Worm (Caenorhabditis elegans) whole organism, L3 larva: ENCODE results near the gene ZK287.1.
A peak's percentile ranks its signal among the peaks of the same experiment; 100 is the strongest.

ENCODE experiments used
- R02D3.7 ChIP-seq: fragments of 150-350 bp; optimal IDR thresholded peaks from 2 replicates; lab custom pipeline; 2014; ENCODE audit warnings: missing biosample characterization, missing genetic modification characterization
- aly-2 ChIP-seq: fragments of 150-350 bp; optimal IDR thresholded peaks from 2 replicates; lab custom pipeline; 2014; ENCODE audit warnings: missing biosample characterization, missing genetic modification characterization
- ama-1 ChIP-seq: fragments of 150-350 bp; optimal IDR thresholded peaks from 2 replicates; lab custom pipeline; 2018
- ceh-16 ChIP-seq: sonication (generic microtip); optimal IDR thresholded peaks from 2 replicates; lab custom pipeline; 2017; ENCODE audit warnings: missing biosample characterization, missing genetic modification characterization
- ceh-82 ChIP-seq: fragments of 150-350 bp; optimal IDR thresholded peaks from 2 replicates; lab custom pipeline; 2014; ENCODE audit warnings: missing biosample characterization, missing genetic modification characterization
- daf-12 ChIP-seq: fragments of 150-350 bp; optimal IDR thresholded peaks from 2 replicates; lab custom pipeline; 2014; ENCODE audit warnings: missing biosample characterization, missing genetic modification reagents, missing genetic modification characterization
- egl-5 ChIP-seq: fragments of 150-350 bp; optimal IDR thresholded peaks from 2 replicates; lab custom pipeline; 2017; ENCODE audit warnings: missing biosample characterization, missing genetic modification reagents, missing genetic modification characterization, inconsistent platforms
- elt-2 ChIP-seq: sonication (generic microtip); optimal IDR thresholded peaks from 2 replicates; lab custom pipeline; 2016; ENCODE audit warnings: missing genetic modification reagents, mild to moderate bottlenecking, missing genetic modification characterization, missing compliant biosample characterization
- elt-3 ChIP-seq, 3 experiments: fragments of 150-350 bp in 1 of 3; sonication (generic microtip) in 2 of 3; optimal IDR thresholded peaks; 2 replicates in 2 of 3; 4 replicates in 1 of 3; lab custom pipeline; 2014 to 2017; ENCODE audit warnings: missing biosample characterization in 3 of 3, missing genetic modification characterization in 3 of 3
- fkh-10 ChIP-seq: sonication (generic microtip); optimal IDR thresholded peaks from 2 replicates; lab custom pipeline; 2017; ENCODE audit warnings: missing biosample characterization, missing genetic modification reagents, missing genetic modification characterization
- fos-1 ChIP-seq: fragments of 150-350 bp; optimal IDR thresholded peaks from 2 replicates; lab custom pipeline; 2014; ENCODE audit warnings: missing biosample characterization, missing genetic modification characterization
- hmg-11 ChIP-seq: sonication (generic microtip); optimal IDR thresholded peaks from 2 replicates; lab custom pipeline; 2016; ENCODE audit warnings: missing genetic modification characterization, missing compliant biosample characterization
- lin-15B ChIP-seq: fragments of 150-350 bp; optimal IDR thresholded peaks from 2 replicates; lab custom pipeline; 2014; ENCODE audit warnings: missing biosample characterization, missing genetic modification characterization
- lin-39 ChIP-seq: fragments of 150-350 bp; optimal IDR thresholded peaks from 2 replicates; lab custom pipeline; 2018; ENCODE audit warnings: missing biosample characterization, missing genetic modification reagents, missing genetic modification characterization
- lsy-12 ChIP-seq: sonication (generic microtip); optimal IDR thresholded peaks from 2 replicates; lab custom pipeline; 2016; ENCODE audit warnings: mild to moderate bottlenecking, missing genetic modification characterization, missing compliant biosample characterization
- mdl-1 ChIP-seq: fragments of 150-350 bp; optimal IDR thresholded peaks from 2 replicates; lab custom pipeline; 2014; ENCODE audit warnings: missing biosample characterization, missing genetic modification characterization
- mml-1 ChIP-seq: fragments of 150-350 bp; sonication (generic microtip); optimal IDR thresholded peaks from 3 replicates; lab custom pipeline; 2014; ENCODE audit warnings: missing biosample characterization, missing genetic modification characterization
- nfya-1 ChIP-seq: sonication (generic microtip); optimal IDR thresholded peaks from 2 replicates; lab custom pipeline; 2017; ENCODE audit warnings: missing genetic modification characterization, mild to moderate bottlenecking, missing compliant biosample characterization, antibody characterized with exemption, moderate library complexity; ENCODE audit not compliant: insufficient read depth
- nhr-12 ChIP-seq: fragments of 150-350 bp; optimal IDR thresholded peaks from 2 replicates; lab custom pipeline; 2014; ENCODE audit warnings: missing biosample characterization, missing genetic modification characterization
- nhr-23 ChIP-seq: fragments of 150-350 bp; optimal IDR thresholded peaks from 2 replicates; lab custom pipeline; 2014; ENCODE audit warnings: missing biosample characterization, missing genetic modification reagents, missing genetic modification characterization
- nhr-237 ChIP-seq: fragments of 150-350 bp; optimal IDR thresholded peaks from 2 replicates; lab custom pipeline; 2014; ENCODE audit warnings: missing biosample characterization, missing genetic modification characterization
- nhr-25 ChIP-seq: sonication (generic microtip); optimal IDR thresholded peaks from 2 replicates; lab custom pipeline; 2017; ENCODE audit warnings: missing biosample characterization, missing genetic modification characterization
- nhr-43 ChIP-seq: sonication (generic microtip); optimal IDR thresholded peaks from 2 replicates; lab custom pipeline; 2016; ENCODE audit warnings: mild to moderate bottlenecking, missing genetic modification characterization, missing compliant biosample characterization; ENCODE audit not compliant: poor library complexity, severe bottlenecking
- pha-4 ChIP-seq: fragments of 150-350 bp; optimal IDR thresholded peaks from 2 replicates; lab custom pipeline; 2014; ENCODE audit warnings: missing biosample characterization, missing genetic modification reagents, missing genetic modification characterization
- pqm-1 ChIP-seq: fragments of 150-350 bp; optimal IDR thresholded peaks from 2 replicates; lab custom pipeline; 2017; ENCODE audit warnings: missing biosample characterization, missing genetic modification characterization, inconsistent platforms
- sea-2 ChIP-seq: fragments of 150-350 bp; sonication (generic microtip); optimal IDR thresholded peaks from 4 replicates; lab custom pipeline; 2014; ENCODE audit warnings: missing biosample characterization, missing genetic modification reagents, missing genetic modification characterization
- skn-1 ChIP-seq: fragments of 150-350 bp; optimal IDR thresholded peaks from 2 replicates; lab custom pipeline; 2014; ENCODE audit warnings: missing biosample characterization, missing genetic modification characterization
- snpc-4 ChIP-seq: fragments of 150-350 bp; optimal IDR thresholded peaks from 2 replicates; lab custom pipeline; 2014; ENCODE audit warnings: missing biosample characterization, missing genetic modification characterization
- tbx-2 ChIP-seq: sonication (generic microtip); optimal IDR thresholded peaks from 2 replicates; lab custom pipeline; 2016; ENCODE audit warnings: mild to moderate bottlenecking, missing genetic modification characterization, missing compliant biosample characterization
- zag-1 ChIP-seq: fragments of 150-350 bp; optimal IDR thresholded peaks from 2 replicates; lab custom pipeline; 2014; ENCODE audit warnings: missing biosample characterization, missing genetic modification characterization
- ztf-11 ChIP-seq: fragments of 150-350 bp; optimal IDR thresholded peaks from 2 replicates; lab custom pipeline; 2014; ENCODE audit warnings: missing biosample characterization, missing genetic modification characterization

The ZK287.1 gene

DNA sequence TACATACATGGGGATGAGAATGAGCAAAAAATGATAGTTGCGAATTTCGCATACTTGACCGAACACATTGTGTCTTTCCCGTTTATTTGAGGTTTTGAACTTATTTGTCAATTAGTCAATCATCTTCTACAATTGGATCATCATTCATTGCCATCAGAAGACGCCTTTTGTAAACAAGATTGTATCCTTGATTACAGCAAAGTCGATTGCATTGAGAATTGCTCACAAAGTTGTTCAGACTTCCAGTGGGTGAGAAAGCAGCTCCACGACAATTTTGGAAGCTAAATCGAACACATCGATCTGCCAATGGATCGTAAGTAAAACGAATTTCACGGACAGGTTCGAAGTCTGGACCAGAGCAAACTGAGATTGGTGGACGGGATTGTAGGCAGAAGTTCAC is 13.8 kb downstream of the ZK287.1 start:
- no peak for TF ChIP-seq mdl-1 (tag; lab: Kevin White, UChicago)
- no peak for TF ChIP-seq nhr-237 (tag; lab: Kevin White, UChicago)
- no peak for TF ChIP-seq aly-2
- TF ChIP-seq ceh-82 (tag; lab: Kevin White, UChicago) = no peak
- TF ChIP-seq pha-4 (tag; lab: Kevin White, UChicago) = no peak
- TF ChIP-seq lsy-12 (tag; lab: Kevin White, UChicago) = no peak
- TF ChIP-seq tbx-2 (tag; lab: Kevin White, UChicago) = no peak
- no peak for TF ChIP-seq lin-15B
- no peak for TF ChIP-seq ztf-11 (tag; lab: Kevin White, UChicago)
- no peak for TF ChIP-seq elt-2 (tag; lab: Kevin White, UChicago)
- TF ChIP-seq fos-1 (tag; lab: Kevin White, UChicago) = no peak
- TF ChIP-seq ama-1 = no peak
- no peak for TF ChIP-seq mml-1

DNA sequence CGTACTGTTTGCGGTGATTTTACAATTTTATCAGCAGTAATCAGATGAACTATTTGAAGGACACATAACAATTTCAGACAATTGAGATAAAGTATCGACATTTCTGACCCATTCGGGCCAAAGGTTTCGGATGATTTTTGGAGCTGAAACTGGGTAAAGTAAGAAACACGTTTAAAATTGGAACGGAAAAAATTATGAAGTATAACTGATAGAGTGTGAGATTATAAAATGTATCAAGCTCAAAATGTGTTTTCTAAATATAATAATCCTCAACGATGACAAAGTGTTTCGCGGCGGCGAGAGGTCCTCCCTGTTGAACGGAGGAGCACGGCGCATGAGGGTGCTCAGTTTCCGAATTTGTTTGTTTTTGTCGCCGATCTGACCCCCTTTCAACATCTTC is 19.1 kb downstream of the ZK287.1 start, which contains the start of gene ZK287.4:
Gene ZK287.4, minus strand, starts transcription at position 101 of the 400 bp plus-strand sequence.
- no peak for TF ChIP-seq daf-12
- TF ChIP-seq lsy-12 (tag; lab: Kevin White, UChicago) = no peak
- no peak for TF ChIP-seq lin-15B
- no peak for TF ChIP-seq ceh-16 (tag; lab: Kevin White, UChicago)
- TF ChIP-seq nhr-12 (tag; lab: Kevin White, UChicago) = no peak
- TF ChIP-seq nhr-237 (tag; lab: Kevin White, UChicago) = no peak
- TF ChIP-seq lin-39 (tag; lab: Kevin White, UChicago) = no peak
- no peak for TF ChIP-seq nhr-25

DNA sequence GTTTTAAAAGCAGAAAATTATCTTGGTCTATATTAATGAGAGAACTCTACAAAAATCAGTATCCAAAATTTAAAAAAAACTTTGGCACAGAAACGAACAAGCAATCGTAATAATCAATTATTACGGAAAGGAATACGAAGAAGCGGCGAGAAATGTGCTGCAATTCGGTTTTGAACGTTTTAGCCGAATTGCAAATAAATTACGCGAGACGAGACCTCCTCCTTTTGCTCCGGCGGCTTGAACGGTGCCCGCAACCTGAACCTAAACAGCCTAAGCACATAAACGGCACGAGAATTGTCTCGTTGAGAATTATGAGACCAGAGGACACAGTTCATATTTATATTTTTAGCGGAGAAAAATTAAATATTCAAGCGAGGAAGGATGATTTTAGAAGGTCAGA is 22.9 kb downstream of the ZK287.1 start:
- TF ChIP-seq elt-2 (tag; lab: Kevin White, UChicago) (no peak), ama-1 (peak; percentile 32)
- TF ChIP-seq, all 47 proteins: peak for 1

DNA sequence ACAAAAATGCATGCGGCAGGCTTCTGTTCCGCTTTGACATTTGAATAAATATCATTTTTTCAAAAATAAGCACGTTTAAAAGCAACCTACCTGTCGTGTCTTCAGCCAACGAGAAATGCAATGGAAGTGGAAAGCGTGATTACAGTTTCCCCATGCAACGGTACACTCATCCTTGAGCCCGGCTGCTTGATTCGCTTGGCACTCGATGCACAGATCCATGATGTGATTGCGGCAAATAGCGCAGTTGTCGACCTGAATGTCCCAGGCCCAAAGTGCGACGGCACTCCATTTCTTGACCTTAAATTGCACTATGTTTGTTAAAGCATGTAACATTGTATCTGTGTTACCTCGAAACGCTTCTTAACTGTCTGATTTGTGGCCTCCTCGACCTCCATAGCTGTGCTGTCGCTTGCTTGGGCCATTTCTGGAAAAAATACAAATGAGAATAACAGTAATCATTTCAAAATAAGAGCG is 23.6 kb downstream of the ZK287.1 start, which contains the start of gene rbx-1:
Gene rbx-1, minus strand, starts transcription at position 424 of the 474 bp plus-strand sequence.
- no peak for TF ChIP-seq zag-1 (tag; lab: Kevin White, UChicago)
- TF ChIP-seq nhr-237 (tag; lab: Kevin White, UChicago) = no peak
- TF ChIP-seq pqm-1 (tag; lab: Kevin White, UChicago) = no peak
- no peak for TF ChIP-seq nhr-12 (tag; lab: Kevin White, UChicago)
- TF ChIP-seq elt-3 (tag; optimal IDR thresholded peaks at IDR 0.05; lab: Kevin White, UChicago) = no peak
- no peak for TF ChIP-seq lin-39 (tag; lab: Kevin White, UChicago)
- no peak for TF ChIP-seq nhr-25
- TF ChIP-seq daf-12 = no peak
- TF ChIP-seq nfya-1 (tag; lab: Kevin White, UChicago) = no peak

DNA sequence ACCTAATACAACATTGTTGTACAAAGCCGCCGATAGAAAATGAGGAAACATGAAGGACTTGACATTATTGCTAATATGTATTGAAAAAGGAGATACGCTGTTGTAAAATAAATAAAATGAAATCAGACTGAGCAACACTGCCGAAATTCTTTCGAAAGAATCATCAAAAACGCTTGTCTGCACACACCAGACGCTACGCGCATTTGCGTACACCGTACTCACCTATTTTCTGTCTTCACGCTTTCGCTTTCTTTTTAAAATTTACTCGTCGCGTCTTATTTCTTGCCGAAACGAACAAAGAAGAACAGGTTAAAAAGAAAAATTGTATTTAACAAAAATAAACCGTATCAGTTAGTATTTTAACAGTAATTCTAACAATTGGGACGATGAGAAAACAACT is 24.2 kb downstream of the ZK287.1 start:
- TF ChIP-seq lin-15B (peak; percentile 41), nhr-25 (peak; percentile 51), hmg-11 (tag; lab: Kevin White, UChicago) (peak; percentile 72), skn-1 (peak; percentile 22), snpc-4 (peak; percentile 18), ztf-11 (tag; lab: Kevin White, UChicago) (no peak), pha-4 (tag; lab: Kevin White, UChicago) (peak; percentile 57), lsy-12 (tag; lab: Kevin White, UChicago) (peak; percentile 15), sea-2 (GFP tag; lab: Kevin White, UChicago) (no peak), elt-2 (tag; lab: Kevin White, UChicago) (peak; percentile 11), nhr-23 (tag; lab: Kevin White, UChicago) (peak; percentile 41), R02D3.7 (tag; lab: Kevin White, UChicago) (no peak)

DNA sequence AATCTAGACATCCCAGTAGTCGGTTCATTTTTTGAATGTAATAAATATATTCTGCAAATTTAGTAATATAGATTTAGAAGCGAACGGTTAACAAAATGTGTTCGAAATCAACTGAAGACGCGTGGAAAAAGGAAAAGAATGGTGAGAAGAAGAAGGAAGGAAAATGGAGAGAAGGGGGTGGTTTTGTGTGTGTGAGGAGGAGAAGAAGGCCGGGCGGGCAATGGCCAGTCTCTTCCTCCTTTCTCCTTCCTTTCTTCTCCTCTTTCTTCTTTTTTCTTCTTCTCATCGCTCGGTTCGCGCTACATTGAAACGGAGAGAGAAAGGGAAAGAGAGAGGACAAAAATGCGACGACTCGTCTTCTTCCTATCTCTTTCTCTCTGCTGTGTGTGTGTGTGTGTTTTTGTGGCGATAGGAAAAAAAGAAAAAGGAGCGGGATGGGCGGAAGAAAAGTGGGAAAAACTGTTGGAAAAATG is 25.7 kb downstream of the ZK287.1 start, which contains the start of gene ztf-9:
Gene ztf-9, minus strand, starts transcription at position 51 of the 473 bp plus-strand sequence.
- TF ChIP-seq skn-1 (no peak), pha-4 (tag; lab: Kevin White, UChicago) (peak; percentile 51), elt-2 (tag; lab: Kevin White, UChicago) (peak; percentile 43), snpc-4 (peak; percentile 20), lin-15B (peak; percentile 38), lin-39 (tag; lab: Kevin White, UChicago) (peak; percentile 59), nfya-1 (tag; lab: Kevin White, UChicago) (peak; percentile 84), zag-1 (tag; lab: Kevin White, UChicago) (no peak), fkh-10 (GFP tag; lab: Kevin White, UChicago) (peak; percentile 17), hmg-11 (tag; lab: Kevin White, UChicago) (peak; percentile 45), egl-5 (peak; percentile 12), nhr-43 (tag; lab: Kevin White, UChicago) (no peak)
